Worm (Caenorhabditis elegans) whole organism, late embryonic: ENCODE results near the gene mltn-8.

Experiments used
- C08G9.2 ChIP-seq: sonication (generic microtip); optimal IDR thresholded peaks from 2 replicates; lab custom pipeline; 2016; ENCODE audit warnings: mild to moderate bottlenecking, missing genetic modification characterization, moderate library complexity, missing compliant biosample characterization
- K02D7.2 ChIP-seq: sonication (generic microtip); optimal IDR thresholded peaks from 2 replicates; lab custom pipeline; 2017; ENCODE audit warnings: mild to moderate bottlenecking, missing genetic modification characterization, missing compliant biosample characterization
- K09A11.1 ChIP-seq: sonication (generic microtip); optimal IDR thresholded peaks from 2 replicates; lab custom pipeline; 2017; ENCODE audit warnings: antibody characterized with exemption, mild to moderate bottlenecking, missing genetic modification characterization, missing compliant biosample characterization; ENCODE audit not compliant: insufficient read depth
- ama-1 ChIP-seq: fragments of 150-350 bp; optimal IDR thresholded peaks from 2 replicates; lab custom pipeline; 2014
- ceh-2 ChIP-seq: sonication (generic microtip); optimal IDR thresholded peaks from 2 replicates; lab custom pipeline; 2016; ENCODE audit warnings: missing genotype, missing genetic modification characterization, missing compliant biosample characterization
- ceh-22 ChIP-seq: sonication (generic microtip); optimal IDR thresholded peaks from 2 replicates; lab custom pipeline; 2017; ENCODE audit warnings: missing biosample characterization, missing genetic modification characterization
- ceh-24 ChIP-seq: sonication (generic microtip); optimal IDR thresholded peaks from 2 replicates; lab custom pipeline; 2016; ENCODE audit warnings: mild to moderate bottlenecking, missing genetic modification characterization, missing compliant biosample characterization
- ceh-30 ChIP-seq: fragments of 150-350 bp; optimal IDR thresholded peaks from 2 replicates; lab custom pipeline; 2014; ENCODE audit warnings: missing biosample characterization, missing genetic modification characterization
- ceh-34 ChIP-seq: sonication (generic microtip); optimal IDR thresholded peaks from 2 replicates; lab custom pipeline; 2016; ENCODE audit warnings: mild to moderate bottlenecking, missing genetic modification characterization, missing compliant biosample characterization
- ceh-45 ChIP-seq: fragments of 200-800 bp; sonication (Bioruptor generic); IDR thresholded peaks from 2 replicates; pipeline ENCODE4 v1.3.6; 2022; ENCODE audit warnings: missing genetic modification reagents, missing genetic modification characterization, missing compliant biosample characterization
- ceh-6 ChIP-seq: fragments of 200-800 bp; sonication (Bioruptor generic); optimal IDR thresholded peaks from 2 replicates; lab custom pipeline; 2018; ENCODE audit warnings: mild to moderate bottlenecking, missing genetic modification characterization, missing compliant biosample characterization
- ceh-9 ChIP-seq: sonication (generic microtip); optimal IDR thresholded peaks from 2 replicates; lab custom pipeline; 2016; ENCODE audit warnings: mild to moderate bottlenecking, missing genetic modification characterization, inconsistent platforms, missing compliant biosample characterization
- che-1 ChIP-seq: sonication (generic microtip); optimal IDR thresholded peaks from 2 replicates; lab custom pipeline; 2016; ENCODE audit warnings: mild to moderate bottlenecking, missing genetic modification characterization, missing compliant biosample characterization
- elt-4 ChIP-seq: sonication (generic microtip); optimal IDR thresholded peaks from 2 replicates; lab custom pipeline; 2016; ENCODE audit warnings: missing genetic modification characterization, missing compliant biosample characterization
- ets-4 ChIP-seq: sonication (generic microtip); optimal IDR thresholded peaks from 2 replicates; lab custom pipeline; 2016; ENCODE audit warnings: missing genetic modification characterization, missing compliant biosample characterization
- hlh-6 ChIP-seq: sonication (generic microtip); optimal IDR thresholded peaks from 2 replicates; lab custom pipeline; 2016; ENCODE audit warnings: missing genotype, missing genetic modification characterization, missing compliant biosample characterization
- hlh-8 ChIP-seq: sonication (generic microtip); optimal IDR thresholded peaks from 2 replicates; lab custom pipeline; 2016; ENCODE audit warnings: missing genotype, missing genetic modification characterization, missing compliant biosample characterization
- lin-11 ChIP-seq: fragments of 200-800 bp; sonication (Bioruptor generic); optimal IDR thresholded peaks from 2 replicates; lab custom pipeline; 2018; ENCODE audit warnings: mild to moderate bottlenecking, missing genetic modification characterization, missing compliant biosample characterization
- madf-2 ChIP-seq: sonication (generic microtip); optimal IDR thresholded peaks from 2 replicates; lab custom pipeline; 2017; ENCODE audit warnings: missing genetic modification characterization, missing compliant biosample characterization
- nhr-11 ChIP-seq: fragments of 150-350 bp; optimal IDR thresholded peaks from 2 replicates; lab custom pipeline; 2014; ENCODE audit warnings: missing biosample characterization, missing genetic modification characterization
- nhr-232 ChIP-seq: sonication (generic microtip); optimal IDR thresholded peaks from 2 replicates; lab custom pipeline; 2016; ENCODE audit warnings: missing genetic modification characterization, missing compliant biosample characterization
- npax-4 ChIP-seq: sonication (generic microtip); optimal IDR thresholded peaks from 2 replicates; lab custom pipeline; 2016; ENCODE audit warnings: missing genetic modification characterization, missing compliant biosample characterization
- odd-2 ChIP-seq: sonication (generic microtip); optimal IDR thresholded peaks from 2 replicates; lab custom pipeline; 2017; ENCODE audit warnings: antibody characterized with exemption, mild to moderate bottlenecking, missing genetic modification characterization, missing compliant biosample characterization
- pax-1 ChIP-seq: fragments of 150-350 bp; optimal IDR thresholded peaks from 2 replicates; lab custom pipeline; 2014; ENCODE audit warnings: missing biosample characterization, missing genetic modification characterization
- pha-4 ChIP-seq: fragments of 150-350 bp; optimal IDR thresholded peaks from 2 replicates; lab custom pipeline; 2018; ENCODE audit warnings: missing biosample characterization, missing genetic modification reagents, missing genetic modification characterization
- pqm-1 ChIP-seq: sonication (generic microtip); optimal IDR thresholded peaks from 2 replicates; lab custom pipeline; 2016; ENCODE audit warnings: missing genetic modification characterization, missing compliant biosample characterization
- pros-1 ChIP-seq: fragments of 150-350 bp; optimal IDR thresholded peaks from 2 replicates; lab custom pipeline; 2014; ENCODE audit warnings: missing biosample characterization, missing genetic modification reagents, missing genetic modification characterization
- rnt-1 ChIP-seq: sonication (generic microtip); optimal IDR thresholded peaks from 2 replicates; lab custom pipeline; 2016; ENCODE audit warnings: missing genetic modification characterization, missing compliant biosample characterization
- sdc-2 ChIP-seq: sonication (generic microtip); optimal IDR thresholded peaks from 2 replicates; lab custom pipeline; 2016; ENCODE audit warnings: missing genotype, missing genetic modification characterization, missing compliant biosample characterization
- sox-4 ChIP-seq: sonication (generic microtip); optimal IDR thresholded peaks from 2 replicates; lab custom pipeline; 2017; ENCODE audit warnings: mild to moderate bottlenecking, missing genetic modification characterization, inconsistent platforms, missing compliant biosample characterization
- syd-9 ChIP-seq: sonication (generic microtip); optimal IDR thresholded peaks from 2 replicates; lab custom pipeline; 2016; ENCODE audit warnings: mild to moderate bottlenecking, missing genetic modification characterization, moderate library complexity, missing compliant biosample characterization
- ttx-3 ChIP-seq: sonication (generic microtip); optimal IDR thresholded peaks from 2 replicates; lab custom pipeline; 2016; ENCODE audit warnings: missing genetic modification reagents, missing genetic modification characterization, missing compliant biosample characterization
- unc-3 ChIP-seq, 2 experiments: fragments of 200-800 bp in 1 of 2; sonication (Bioruptor generic) in 1 of 2; sonication (generic microtip) in 1 of 2; conservative IDR thresholded peaks in 1 of 2; optimal IDR thresholded peaks in 1 of 2; 2 replicates each; pipeline versions ENCODE4 v1.3.6 to Lab custom; 2016 to 2022; ENCODE audit warnings: missing compliant biosample characterization in 2 of 2, missing genetic modification characterization in 2 of 2, missing genetic modification reagents in 1 of 2
- unc-42 ChIP-seq: sonication (generic microtip); optimal IDR thresholded peaks from 2 replicates; lab custom pipeline; 2016; ENCODE audit warnings: missing genotype, missing genetic modification characterization, missing compliant biosample characterization
- unc-55 ChIP-seq: sonication (generic microtip); optimal IDR thresholded peaks from 2 replicates; lab custom pipeline; 2017; ENCODE audit warnings: missing biosample characterization, missing genetic modification reagents, missing genetic modification characterization
- unc-86 ChIP-seq: sonication (generic microtip); optimal IDR thresholded peaks from 2 replicates; lab custom pipeline; 2016; ENCODE audit warnings: missing genetic modification characterization, missing compliant biosample characterization
- zip-5 ChIP-seq: sonication (generic microtip); optimal IDR thresholded peaks from 2 replicates; lab custom pipeline; 2016; ENCODE audit warnings: missing genetic modification characterization, missing compliant biosample characterization
- ztf-16 ChIP-seq: sonication (generic microtip); optimal IDR thresholded peaks from 2 replicates; lab custom pipeline; 2017; ENCODE audit warnings: missing genetic modification characterization, missing compliant biosample characterization

Gene mltn-8

ce11 chrV:370033-370432 lies 10.1 kb downstream of the mltn-8 start, which contains the start of gene mltn-7:
mltn-7 (plus strand) TSS chrV:370333.
- no peak for TF ChIP-seq pax-1
- no peak for TF ChIP-seq madf-2 (tag; lab: Kevin White, UChicago)
- no peak for TF ChIP-seq ttx-3 (tag; lab: Kevin White, UChicago)
- TF ChIP-seq C08G9.2 (tag; lab: Kevin White, UChicago): no peak
- no peak for TF ChIP-seq unc-42 (tag; lab: Kevin White, UChicago)
- TF ChIP-seq ceh-6 (GFP tag; lab: Kevin White, UChicago): no peak

ce11 chrV:364650-365049 lies 15.4 kb downstream of the mltn-8 start, which contains the start of gene mltn-6:
mltn-6 (plus strand) TSS chrV:364950.
- TF ChIP-seq ztf-16 (tag; lab: Kevin White, UChicago) (no peak), K09A11.1 (no peak), ceh-24 (no peak), unc-86 (tag; lab: Kevin White, UChicago) (no peak), nhr-232 (tag; lab: Kevin White, UChicago) (no peak), ets-4 (tag; lab: Kevin White, UChicago) (no peak), unc-42 (tag; lab: Kevin White, UChicago) (no peak), ceh-34 (tag; lab: Kevin White, UChicago) (no peak), lin-11 (tag; lab: Kevin White, UChicago) (no peak), ama-1 (no peak), pros-1 (tag; lab: Kevin White, UChicago) (no peak), rnt-1 (tag; lab: Kevin White, UChicago) (no peak), hlh-6 (tag; lab: Kevin White, UChicago) (no peak), unc-55 (GFP tag; lab: Kevin White, UChicago) (no peak), hlh-8 (tag; lab: Kevin White, UChicago) (no peak), pha-4 (tag; lab: Kevin White, UChicago) (no peak), syd-9 (tag; lab: Kevin White, UChicago) (no peak)

ce11 chrV:361291-361690 lies 18.8 kb downstream of the mltn-8 start:
- TF ChIP-seq ztf-16 (tag; lab: Kevin White, UChicago) (no peak), pqm-1 (tag; lab: Kevin White, UChicago) (no peak), unc-3 (GFP tag; conservative IDR thresholded peaks at IDR 0.05; lab: Robert Waterston, UW) (no peak), unc-3 (tag; optimal IDR thresholded peaks at IDR 0.05; lab: Kevin White, UChicago) (no peak), K02D7.2 (tag; lab: Kevin White, UChicago) (no peak), sox-4 (tag; lab: Kevin White, UChicago) (no peak), ceh-9 (no peak), ceh-45 (no peak), che-1 (tag; lab: Kevin White, UChicago) (no peak), sdc-2 (tag; lab: Kevin White, UChicago) (no peak), lin-11 (tag; lab: Kevin White, UChicago) (no peak), pha-4 (tag; lab: Kevin White, UChicago) (no peak)

ce11 chrV:360068-360467 lies 20.0 kb downstream of the mltn-8 start:
- no peak for TF ChIP-seq K09A11.1
- TF ChIP-seq hlh-6 (tag; lab: Kevin White, UChicago): no peak
- no peak for TF ChIP-seq odd-2 (tag; lab: Kevin White, UChicago)
- no peak for TF ChIP-seq unc-3 (GFP tag; conservative IDR thresholded peaks at IDR 0.05; lab: Robert Waterston, UW)
- TF ChIP-seq unc-3 (tag; optimal IDR thresholded peaks at IDR 0.05; lab: Kevin White, UChicago): no peak
- TF ChIP-seq pqm-1 (tag; lab: Kevin White, UChicago): no peak
- no peak for TF ChIP-seq ceh-22 (tag; lab: Kevin White, UChicago)
- no peak for TF ChIP-seq che-1 (tag; lab: Kevin White, UChicago)
- TF ChIP-seq unc-86 (tag; lab: Kevin White, UChicago): no peak
- no peak for TF ChIP-seq ztf-16 (tag; lab: Kevin White, UChicago)
- no peak for TF ChIP-seq npax-4 (tag; lab: Kevin White, UChicago)
- no peak for TF ChIP-seq ceh-6 (GFP tag; lab: Kevin White, UChicago)
- no peak for TF ChIP-seq K02D7.2 (tag; lab: Kevin White, UChicago)
- no peak for TF ChIP-seq ceh-2 (tag; lab: Kevin White, UChicago)
- TF ChIP-seq elt-4: no peak
- TF ChIP-seq pros-1 (tag; lab: Kevin White, UChicago): no peak
- TF ChIP-seq ceh-30 (tag; lab: Kevin White, UChicago): no peak
- TF ChIP-seq zip-5 (tag; lab: Kevin White, UChicago): no peak
- TF ChIP-seq nhr-11 (tag; lab: Kevin White, UChicago): no peak
- no peak for TF ChIP-seq pax-1
